Fruit fly (Drosophila melanogaster) whole organism, embryonic: ENCODE results near the gene CG15390.

Experiments used
- CG10321 ChIP-seq: fragments of 200-800 bp; sonication (Bioruptor generic); IDR thresholded peaks from 2 replicates; pipeline ENCODE4 v1.3.6; 2022; ENCODE audit warnings: missing biosample characterization, missing genetic modification characterization
- CG17829 ChIP-seq: fragments of 200-800 bp; optimal IDR thresholded peaks from 2 replicates; lab custom pipeline; 2019; ENCODE audit warnings: missing biosample characterization, mild to moderate bottlenecking, missing genetic modification characterization, moderate library complexity
- CG3163 ChIP-seq: fragments of 200-800 bp; sonication (Bioruptor generic); optimal IDR thresholded peaks from 3 replicates; lab custom pipeline; 2016; ENCODE audit warnings: missing biosample characterization, missing genetic modification characterization
- CG3726 ChIP-seq: fragments of 200-800 bp; sonication (Bioruptor generic); IDR thresholded peaks from 3 replicates; pipeline ENCODE4, ENCODE4 v1.3.6; 2022; ENCODE audit warnings: missing biosample characterization, missing genetic modification characterization
- CG42726 ChIP-seq: fragments of 200-800 bp; sonication (Bioruptor generic); IDR thresholded peaks from 2 replicates; pipeline ENCODE4 v1.3.6; 2022; ENCODE audit warnings: missing biosample characterization, missing genetic modification characterization; ENCODE audit not compliant: partially characterized antibody
- CG4707 ChIP-seq: fragments of 200-800 bp; sonication (Bioruptor generic); optimal IDR thresholded peaks from 2 replicates; lab custom pipeline; 2018; ENCODE audit warnings: missing biosample characterization, mild to moderate bottlenecking, missing genetic modification characterization, moderate library complexity
- CG7963 ChIP-seq: fragments of 200-800 bp; sonication (Bioruptor generic); IDR thresholded peaks from 3 replicates; pipeline ENCODE4 v1.3.6; 2022; ENCODE audit warnings: missing biosample characterization, missing genetic modification characterization; ENCODE audit not compliant: partially characterized antibody
- CG9817 ChIP-seq: fragments of 200-800 bp; sonication (Bioruptor generic); optimal IDR thresholded peaks from 2 replicates; lab custom pipeline; 2018; ENCODE audit warnings: missing biosample characterization, mild to moderate bottlenecking, missing genetic modification characterization, moderate library complexity
- HLH4C ChIP-seq: fragments of 200-800 bp; sonication (Bioruptor generic); IDR thresholded peaks from 3 replicates; pipeline ENCODE4 v1.3.6; 2022; ENCODE audit warnings: missing biosample characterization, missing genetic modification characterization; ENCODE audit not compliant: partially characterized antibody
- Jarid2 ChIP-seq: fragments of 200-800 bp; sonication (Bioruptor generic); optimal IDR thresholded peaks from 3 replicates; lab custom pipeline; 2017; ENCODE audit warnings: mild to moderate bottlenecking, missing biosample characterization, missing genetic modification reagents, missing genetic modification characterization
- MBD-R2 ChIP-seq: fragments of 200-800 bp; sonication (Bioruptor generic); IDR thresholded peaks from 2 replicates; pipeline ENCODE4 v1.3.6; 2022; ENCODE audit warnings: missing biosample characterization, missing genetic modification characterization
- Mrtf ChIP-seq: fragments of 200-800 bp; sonication (Bioruptor generic); IDR thresholded peaks from 3 replicates; pipeline ENCODE4 v1.3.6; 2022; ENCODE audit warnings: missing biosample characterization, missing genetic modification characterization
- Nf-YC ChIP-seq: fragments of 200-800 bp; optimal IDR thresholded peaks from 3 replicates; lab custom pipeline; 2019; ENCODE audit warnings: missing biosample characterization, mild to moderate bottlenecking, missing genetic modification characterization, moderate library complexity
- Opbp ChIP-seq: fragments of 200-800 bp; sonication (Bioruptor generic); IDR thresholded peaks from 3 replicates; pipeline ENCODE4 v1.3.6; 2022; ENCODE audit warnings: missing biosample characterization, missing genetic modification characterization; ENCODE audit not compliant: partially characterized antibody
- Rfx ChIP-seq: fragments of 200-800 bp; sonication (Bioruptor generic); IDR thresholded peaks from 2 replicates; pipeline ENCODE4 v1.3.6; 2022; ENCODE audit warnings: missing biosample characterization, missing genetic modification characterization
- Scr ChIP-seq: fragments of 200-800 bp; sonication (Bioruptor generic); IDR thresholded peaks from 2 replicates; pipeline ENCODE4 v1.3.6; 2022; ENCODE audit warnings: missing biosample characterization, missing genetic modification characterization; ENCODE audit not compliant: partially characterized antibody
- ara ChIP-seq: fragments of 200-800 bp; sonication (Bioruptor generic); IDR thresholded peaks from 2 replicates; pipeline ENCODE4 v1.3.6; 2022; ENCODE audit warnings: missing biosample characterization, missing genetic modification characterization
- bbx ChIP-seq: fragments of 200-800 bp; sonication (Bioruptor generic); IDR thresholded peaks from 2 replicates; pipeline ENCODE4 v1.3.6; 2022; ENCODE audit warnings: missing biosample characterization, missing genetic modification characterization; ENCODE audit not compliant: partially characterized antibody
- ci ChIP-seq: fragments of 200-800 bp; sonication (Bioruptor generic); IDR thresholded peaks from 3 replicates; pipeline ENCODE4 v1.3.6; 2022; ENCODE audit warnings: missing biosample characterization, missing genetic modification characterization
- dysf ChIP-seq: fragments of 200-800 bp; sonication (Bioruptor generic); IDR thresholded peaks from 3 replicates; pipeline ENCODE4 v1.3.6; 2022; ENCODE audit warnings: missing biosample characterization, missing genetic modification characterization
- fru ChIP-seq: fragments of >200 bp; optimal IDR thresholded peaks from 2 replicates; lab custom pipeline; 2017
- ftz-f1 ChIP-seq: fragments of 200-800 bp; sonication (Bioruptor generic); optimal IDR thresholded peaks from 2 replicates; lab custom pipeline; 2016; ENCODE audit warnings: missing biosample characterization, missing genetic modification characterization
- gce ChIP-seq: fragments of 200-800 bp; sonication (Bioruptor generic); IDR thresholded peaks from 3 replicates; pipeline ENCODE4 v1.3.6; 2022; ENCODE audit warnings: missing biosample characterization, missing genetic modification characterization
- hkb ChIP-seq, 2 experiments: fragments of 200-800 bp in 1 of 2; fragments of >200 bp in 1 of 2; sonication (Bioruptor generic) in 1 of 2; IDR thresholded peaks in 1 of 2; optimal IDR thresholded peaks in 1 of 2; 2 replicates each; pipeline versions ENCODE4 v1.3.6 to Lab custom; 2017 to 2022; ENCODE audit warnings: missing biosample characterization in 1 of 2, missing genetic modification characterization in 1 of 2
- knrl ChIP-seq: fragments of 200-800 bp; sonication (Bioruptor generic); IDR thresholded peaks from 3 replicates; pipeline ENCODE4 v1.3.6; 2022; ENCODE audit warnings: missing biosample characterization, missing genetic modification characterization; ENCODE audit not compliant: partially characterized antibody
- lab ChIP-seq: fragments of 200-800 bp; sonication (Bioruptor generic); optimal IDR thresholded peaks from 3 replicates; lab custom pipeline; 2017; ENCODE audit warnings: missing biosample characterization, missing genetic modification characterization, mild to moderate bottlenecking, moderate library complexity, missing genetic modification reagents
- nerfin-2 ChIP-seq: fragments of 200-800 bp; sonication (Bioruptor generic); IDR thresholded peaks from 2 replicates; pipeline ENCODE4 v1.3.6; 2022; ENCODE audit warnings: missing biosample characterization, missing genetic modification characterization; ENCODE audit not compliant: partially characterized antibody
- otp ChIP-seq: fragments of 200-800 bp; sonication (Bioruptor generic); IDR thresholded peaks from 3 replicates; pipeline ENCODE4, ENCODE4 v1.3.6; 2022; ENCODE audit warnings: missing biosample characterization, missing genetic modification characterization
- p53 ChIP-seq: fragments of 200-800 bp; sonication (Bioruptor generic); optimal IDR thresholded peaks from 2 replicates; lab custom pipeline; 2016; ENCODE audit warnings: missing biosample characterization, missing genetic modification characterization
- phol ChIP-seq: fragments of 200-800 bp; sonication (Bioruptor generic); optimal IDR thresholded peaks from 3 replicates; lab custom pipeline; 2018; ENCODE audit warnings: missing biosample characterization, mild to moderate bottlenecking, missing genetic modification characterization, moderate library complexity
- prd ChIP-seq, 3 experiments: fragments of >200 bp in 2 of 3; fragments of 200-800 bp in 1 of 3; sonication (Bioruptor generic) in 1 of 3; optimal IDR thresholded peaks in 2 of 3; IDR thresholded peaks in 1 of 3; 2 replicates in 2 of 3; 3 replicates in 1 of 3; pipeline versions ENCODE4 v1.3.6 to Lab custom; 2017 to 2022; ENCODE audit warnings: missing biosample characterization in 1 of 3, missing genetic modification characterization in 1 of 3
- row ChIP-seq: fragments of 200-800 bp; sonication (Bioruptor generic); IDR thresholded peaks from 3 replicates; pipeline ENCODE4 v1.3.6; 2022; ENCODE audit warnings: missing biosample characterization, missing genetic modification characterization
- sens ChIP-seq: fragments of 200-800 bp; sonication (Bioruptor generic); peaks from one replicate; lab custom pipeline; 2016; ENCODE audit warnings: missing biosample characterization, missing genetic modification characterization
- seq ChIP-seq: fragments of 200-800 bp; sonication (Bioruptor generic); IDR thresholded peaks from 2 replicates; pipeline ENCODE4 v1.3.6; 2022; ENCODE audit warnings: missing biosample characterization, missing genetic modification characterization
- sna ChIP-seq: fragments of 200-800 bp; sonication (Bioruptor generic); IDR thresholded peaks from 2 replicates; pipeline ENCODE4 v1.3.6; 2022; ENCODE audit warnings: missing biosample characterization, missing genetic modification characterization; ENCODE audit not compliant: partially characterized antibody
- sr ChIP-seq: fragments of 200-800 bp; sonication (Bioruptor generic); IDR thresholded peaks from 3 replicates; pipeline ENCODE4 v1.3.6; 2022; ENCODE audit warnings: missing biosample characterization, missing genetic modification characterization
- tna ChIP-seq: fragments of 200-800 bp; sonication (Bioruptor generic); IDR thresholded peaks from 2 replicates; pipeline ENCODE4 v1.3.6; 2022; ENCODE audit warnings: missing biosample characterization, missing genetic modification characterization; ENCODE audit not compliant: partially characterized antibody
- toy ChIP-seq: fragments of 200-800 bp; sonication (Bioruptor generic); IDR thresholded peaks from 2 replicates; pipeline ENCODE4 v1.3.6; 2022; ENCODE audit warnings: missing biosample characterization, missing genetic modification characterization

The CG15390 gene

dm6 chr2L:2364200-2364754, 10.2 kb upstream of the CG15390 start (continued):
- TF ChIP-seq CG4707 (GFP tag; lab: Kevin White, UChicago), result peak; percentile 95
- peak; percentile 20; the same call in 1 of the 2 replicates for TF ChIP-seq tna (GFP tag; lab: Robert Waterston, UW)
- no peak for TF ChIP-seq dysf (GFP tag; lab: Robert Waterston, UW)
- TF ChIP-seq ftz-f1 (GFP tag; lab: Kevin White, UChicago), result peak; percentile 97
- TF ChIP-seq nerfin-2 (GFP tag; lab: Robert Waterston, UW), result peak; percentile 47
- peak; percentile 59; the same call in 2 of the 3 replicates for TF ChIP-seq CG7963 (GFP tag; lab: Robert Waterston, UW)
- no peak for TF ChIP-seq hkb (optimal IDR thresholded peaks at IDR 0.05; lab: Kevin White, UChicago)
- TF ChIP-seq hkb (GFP tag; IDR thresholded peaks at IDR 0.05; lab: Robert Waterston, UW), result peak; percentile 25; the same call in 1 of the 2 replicates
- TF ChIP-seq Opbp, result peak; percentile 64; the same call in 1 of the 3 replicates
- peak; percentile 15; the same call in 1 of the 2 replicates for TF ChIP-seq MBD-R2 (GFP tag; lab: Robert Waterston, UW)
- TF ChIP-seq p53 (GFP tag; lab: Kevin White, UChicago), result no peak
- TF ChIP-seq Rfx (GFP tag; lab: Robert Waterston, UW), result peak; percentile 26
- TF ChIP-seq HLH4C (GFP tag; lab: Robert Waterston, UW), result peak; percentile 44; the same call in 2 of the 3 replicates
- TF ChIP-seq CG3726 (GFP tag; lab: Robert Waterston, UW), result 0 out of 3 replicates have a peak, but pooled peaks have one; percentile 13
- TF ChIP-seq ara (GFP tag; lab: Robert Waterston, UW), result peak; percentile 43; the same call in 1 of the 2 replicates
- peak; percentile 72 for TF ChIP-seq bbx (GFP tag; lab: Robert Waterston, UW)
- peak; percentile 20 for TF ChIP-seq sens
- no peak for TF ChIP-seq gce
- no peak for TF ChIP-seq Mrtf (GFP tag; lab: Robert Waterston, UW)
- TF ChIP-seq otp (GFP tag; lab: Robert Waterston, UW), result 0 out of 3 replicates have a peak, but pooled peaks have one; percentile 46
- TF ChIP-seq knrl (GFP tag; lab: Robert Waterston, UW), result peak; percentile 61
- no peak for TF ChIP-seq CG9817 (tag; lab: Kevin White, UChicago)
- peak; percentile 90 for TF ChIP-seq phol (tag; lab: Kevin White, UChicago)
- 0 out of 2 replicates have a peak, but pooled peaks have one; percentile 36 for TF ChIP-seq sna (GFP tag; lab: Robert Waterston, UW)
- TF ChIP-seq seq (GFP tag; lab: Robert Waterston, UW), result no peak
- TF ChIP-seq lab (GFP tag; lab: Kevin White, UChicago), result peak; percentile 35
- TF ChIP-seq Scr (GFP tag; lab: Robert Waterston, UW), result 0 out of 2 replicates have a peak, but pooled peaks have one; percentile 26
- peak; percentile 39; the same call in 1 of the 3 replicates for TF ChIP-seq sr (GFP tag; lab: Robert Waterston, UW)
- peak; percentile 14 for TF ChIP-seq Nf-YC (tag; lab: Kevin White, UChicago)
- TF ChIP-seq CG17829 (tag; lab: Kevin White, UChicago), result no peak
- TF ChIP-seq prd (optimal IDR thresholded peaks at IDR 0.05; lab: Kevin White, UChicago), result no peak
- TF ChIP-seq prd (GFP tag; IDR thresholded peaks at IDR 0.05; lab: Robert Waterston, UW), result peak; percentile 34; the same call in 1 of the 3 replicates
- no peak for TF ChIP-seq toy (GFP tag; lab: Robert Waterston, UW)
- peak; percentile 1 for TF ChIP-seq CG3163 (GFP tag; lab: Kevin White, UChicago)
- peak; percentile 40; the same call in 1 of the 2 replicates for TF ChIP-seq CG42726 (GFP tag; lab: Robert Waterston, UW)
- TF ChIP-seq ci, result peak; percentile 5; the same call in 2 of the 3 replicates
- TF ChIP-seq fru (lab: Kevin White, UChicago), result no peak
- TF ChIP-seq row (GFP tag; lab: Robert Waterston, UW), result peak; percentile 82
- TF ChIP-seq CG10321 (GFP tag; lab: Robert Waterston, UW), result peak; percentile 98
- TF ChIP-seq Jarid2 (GFP tag; lab: Kevin White, UChicago), result peak; percentile 6
